Worm (Caenorhabditis elegans): ENCODE measurements around the gene W04G3.10.

ce11 chrX:11097343-11097742, 19.3 kb upstream of the W04G3.10 start:
- TF ChIP-seq elt-1 (tag; optimal IDR thresholded peaks at IDR 0.05) (no peak), egl-27 (tag; optimal IDR thresholded peaks at IDR 0.05) (no peak), zag-1 (tag; optimal IDR thresholded peaks at IDR 0.05) (no peak), fos-1 (tag; optimal IDR thresholded peaks at IDR 0.05) (no peak), mdl-1 (tag; optimal IDR thresholded peaks at IDR 0.05) (no peak), snpc-4 (tag; optimal IDR thresholded peaks at IDR 0.05) (no peak), blmp-1 (tag; optimal IDR thresholded peaks at IDR 0.05; ENCODE audit: insufficient read depth) (no peak), alr-1 (tag; optimal IDR thresholded peaks at IDR 0.05) (no peak)

Data from whole organism, L2 larva.